Fruit fly (Drosophila melanogaster): ENCODE results near the gene Snmp2.

dm6 chr3L:7772160-7772798 lies 29.4 kb upstream of the Snmp2 start:
- TF ChIP-seq ey (GFP tag; optimal IDR thresholded peaks at IDR 0.05) (no peak), Hnf4 (GFP tag; optimal IDR thresholded peaks at IDR 0.05) (no peak), sage (GFP tag; optimal IDR thresholded peaks at IDR 0.05) (no peak), usp (GFP tag; optimal IDR thresholded peaks at IDR 0.05) (no peak), psq (GFP tag; optimal IDR thresholded peaks at IDR 0.05) (no peak), Abd-B (GFP tag; optimal IDR thresholded peaks at IDR 0.05) (no peak), lola (GFP tag; optimal IDR thresholded peaks at IDR 0.05) (no peak), h (GFP tag; optimal IDR thresholded peaks at IDR 0.05) (no peak), Vsx2 (GFP tag; optimal IDR thresholded peaks at IDR 0.05; ENCODE audit: partially characterized antibody) (no peak), Hr83 (GFP tag; optimal IDR thresholded peaks at IDR 0.05; ENCODE audit: poor library complexity, severe bottlenecking) (no peak), jim (GFP tag; optimal IDR thresholded peaks at IDR 0.05) (no peak), brk (GFP tag; optimal IDR thresholded peaks at IDR 0.05) (no peak), GATAd (GFP tag; optimal IDR thresholded peaks at IDR 0.05) (no peak)
